Worm (Caenorhabditis elegans) whole organism, midembryonic: ENCODE data around the gene srh-293.

ENCODE experiments used
- flt-1 ChIP-seq: fragments of 200-800 bp; sonication (Bioruptor generic); IDR thresholded peaks from 2 replicates; pipeline ENCODE4 v1.3.6; 2022; ENCODE audit warnings: missing genetic modification characterization, missing compliant biosample characterization
- ztf-23 ChIP-seq: fragments of 200-800 bp; sonication (Bioruptor generic); IDR thresholded peaks from 2 replicates; pipeline ENCODE4 v1.3.6; 2022; ENCODE audit warnings: missing genetic modification reagents, missing genetic modification characterization, missing compliant biosample characterization

DNA sequence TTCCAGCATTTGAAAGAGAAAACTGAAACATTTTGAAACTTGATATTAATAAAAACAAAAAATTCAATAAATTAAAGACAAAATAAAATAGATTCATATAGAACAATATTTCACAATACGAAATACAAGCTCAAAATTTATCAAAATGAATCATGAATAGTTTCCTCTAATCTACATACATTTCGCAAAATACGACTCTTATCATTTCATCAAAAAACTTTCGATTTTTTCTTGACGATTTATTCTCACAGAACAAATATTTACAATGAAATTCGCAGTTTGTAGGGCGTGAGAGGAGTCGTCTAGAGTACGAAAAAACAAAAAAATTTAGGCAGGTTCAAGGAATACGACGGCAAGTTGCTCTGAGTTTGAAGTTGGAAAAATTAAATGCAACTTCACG, 24.2 kb downstream of the srh-293 start:
- TF ChIP-seq ztf-23 (GFP tag; lab: Robert Waterston, UW) = no peak
- TF ChIP-seq flt-1 = no peak
